Worm (Caenorhabditis elegans) whole organism, L1 larva: ENCODE data around the gene F58B3.4.

Experiments
- ama-1 ChIP-seq: fragments of 150-350 bp; optimal IDR thresholded peaks from 2 replicates; lab custom pipeline; 2014
- blmp-1 ChIP-seq: fragments of 150-350 bp; optimal IDR thresholded peaks from 2 replicates; lab custom pipeline; 2014; ENCODE audit warnings: missing biosample characterization, missing genetic modification characterization
- grh-1 ChIP-seq: fragments of 200-800 bp; sonication (Bioruptor generic); IDR thresholded peaks from 2 replicates; pipeline ENCODE4 v1.3.6; 2022; ENCODE audit warnings: missing genetic modification reagents, missing genetic modification characterization, missing compliant biosample characterization
- lin-13 ChIP-seq: fragments of 150-350 bp; optimal IDR thresholded peaks from 2 replicates; lab custom pipeline; 2014; ENCODE audit warnings: missing biosample characterization, missing genetic modification reagents, missing genetic modification characterization
- lin-39 ChIP-seq: fragments of 150-350 bp; optimal IDR thresholded peaks from 2 replicates; lab custom pipeline; 2014; ENCODE audit warnings: missing biosample characterization, missing genetic modification reagents, missing genetic modification characterization
- mdl-1 ChIP-seq, 2 experiments: fragments of 150-350 bp; optimal IDR thresholded peaks; 2 replicates each; lab custom pipeline; 2014 to 2017; ENCODE audit warnings: missing biosample characterization in 2 of 2, missing genetic modification characterization in 2 of 2, inconsistent platforms in 1 of 2
- tlp-1 ChIP-seq: fragments of 150-350 bp; optimal IDR thresholded peaks from 2 replicates; lab custom pipeline; 2014; ENCODE audit warnings: missing biosample characterization, missing genetic modification characterization
- unc-62 ChIP-seq: fragments of 150-350 bp; optimal IDR thresholded peaks from 2 replicates; lab custom pipeline; 2014; ENCODE audit warnings: missing biosample characterization, missing genetic modification reagents, missing genetic modification characterization
- zag-1 ChIP-seq: fragments of 150-350 bp; optimal IDR thresholded peaks from 2 replicates; lab custom pipeline; 2014; ENCODE audit warnings: missing biosample characterization, missing genetic modification characterization

- TF ChIP-seq zag-1 (tag; lab: Kevin White, UChicago) (no peak), lin-39 (no peak), ama-1 (lab: Kevin White, UChicago) (no peak), mdl-1 (tag; optimal IDR thresholded peaks at IDR 0.05; lab: Kevin White, UChicago) (no peak), grh-1 (GFP tag; lab: Robert Waterston, UW) (no peak), lin-13 (GFP tag; lab: Kevin White, UChicago) (no peak), tlp-1 (no peak), blmp-1 (tag; lab: Kevin White, UChicago) (no peak), unc-62 (GFP tag; lab: Kevin White, UChicago) (no peak)
Observed at ce11 chrIV:11623060-11623459, 8.6 kb downstream of the F58B3.4 start, which contains the start of gene lys-4.
